Worm (Caenorhabditis elegans) whole organism, young adult: ENCODE measurements around the gene mthf-1.

Source experiments
- B0035.1 ChIP-seq: sonication (generic microtip); optimal IDR thresholded peaks from 2 replicates; lab custom pipeline; 2016; ENCODE audit warnings: missing genetic modification characterization, mild to moderate bottlenecking, missing compliant biosample characterization, missing genotype, missing genetic modification reagents
- T07F8.4 ChIP-seq: sonication (generic microtip); optimal IDR thresholded peaks from 2 replicates; lab custom pipeline; 2016; ENCODE audit warnings: mild to moderate bottlenecking, missing genetic modification characterization, moderate library complexity, missing compliant biosample characterization
- attf-6 ChIP-seq: fragments of 200-800 bp; sonication (Bioruptor generic); IDR thresholded peaks from 2 replicates; pipeline ENCODE4 v1.3.6; 2022; ENCODE audit warnings: missing genetic modification reagents, missing genetic modification characterization, missing compliant biosample characterization
- ceh-40 ChIP-seq: fragments of 200-800 bp; sonication (Bioruptor generic); IDR thresholded peaks from 2 replicates; pipeline ENCODE4 v1.3.6; 2022; ENCODE audit warnings: missing genetic modification characterization, missing compliant biosample characterization
- ekl-4 ChIP-seq: fragments of 200-800 bp; sonication (Bioruptor generic); IDR thresholded peaks from 2 replicates; pipeline ENCODE4 v1.3.6; 2022; ENCODE audit warnings: missing genetic modification reagents, missing genetic modification characterization, missing compliant biosample characterization
- him-1 ChIP-seq: sonication (generic microtip); optimal IDR thresholded peaks from 2 replicates; lab custom pipeline; 2016; ENCODE audit warnings: missing genotype, missing genetic modification reagents, missing genetic modification characterization, missing compliant biosample characterization
- snpc-4 ChIP-seq, 5 experiments: fragments of 150-350 bp in 1 of 5; sonication (generic microtip) in 4 of 5; optimal IDR thresholded peaks; 2 replicates each; lab custom pipeline; 2014 to 2018; ENCODE audit warnings: missing genetic modification characterization in 5 of 5, missing biosample characterization in 3 of 5, antibody characterized with exemption in 2 of 5, mild to moderate bottlenecking in 2 of 5, missing compliant biosample characterization in 2 of 5, missing genotype in 2 of 5, moderate library complexity in 2 of 5, missing genetic modification reagents in 1 of 5
- unc-62 ChIP-seq: fragments of 150-350 bp; optimal IDR thresholded peaks from 2 replicates; lab custom pipeline; 2014; ENCODE audit warnings: missing biosample characterization, missing genetic modification reagents, missing genetic modification characterization

DNA sequence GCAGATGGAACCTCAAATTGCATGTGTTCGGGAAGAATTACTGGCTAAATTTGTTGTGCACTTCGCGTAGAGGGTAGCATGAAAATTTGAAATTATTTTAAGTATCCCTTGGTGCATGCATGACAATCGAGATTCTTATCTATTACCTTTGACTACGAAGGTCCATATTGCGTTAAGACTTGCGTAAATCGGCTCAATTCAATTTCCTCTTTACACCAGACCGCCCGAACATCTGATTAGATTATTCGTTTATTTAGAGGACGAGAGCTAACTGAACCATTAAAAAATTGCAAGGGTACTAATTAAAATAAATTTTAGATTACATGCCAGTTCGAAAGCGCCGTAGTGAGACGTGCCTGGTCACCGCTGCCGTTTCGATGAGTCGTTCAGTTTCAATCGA lies 40.0 kb upstream of the mthf-1 start:
- TF ChIP-seq snpc-4 (GFP tag; optimal IDR thresholded peaks at IDR 0.05; lab: Kevin White, UChicago) (no peak), snpc-4 (tag; optimal IDR thresholded peaks at IDR 0.05; lab: Kevin White, UChicago) (no peak), B0035.1 (tag; lab: Kevin White, UChicago) (no peak), unc-62 (no peak), attf-6 (no peak), him-1 (tag; lab: Kevin White, UChicago) (no peak), ceh-40 (GFP tag; lab: Robert Waterston, UW) (no peak), ekl-4 (GFP tag; lab: Robert Waterston, UW) (no peak), T07F8.4 (tag; lab: Kevin White, UChicago) (no peak)
